Worm (Caenorhabditis elegans) whole organism, early embryonic: Measurements from ENCODE around the gene VF13D12L.3.

ENCODE experiments used
- B0310.2 ChIP-seq: sonication (generic microtip); optimal IDR thresholded peaks from 2 replicates; lab custom pipeline; 2016; ENCODE audit warnings: mild to moderate bottlenecking, missing genetic modification characterization, missing compliant biosample characterization
- aly-1 ChIP-seq: sonication (generic microtip); optimal IDR thresholded peaks from 2 replicates; lab custom pipeline; 2016; ENCODE audit warnings: missing genetic modification characterization, missing compliant biosample characterization
- ama-1 ChIP-seq: fragments of 150-350 bp; optimal IDR thresholded peaks from 2 replicates; lab custom pipeline; 2014
- ceh-13 ChIP-seq: fragments of 200-800 bp; sonication (Bioruptor generic); optimal IDR thresholded peaks from 2 replicates; lab custom pipeline; 2018; ENCODE audit warnings: mild to moderate bottlenecking, missing genetic modification characterization, missing compliant biosample characterization
- ceh-36 ChIP-seq: sonication (generic microtip); optimal IDR thresholded peaks from 2 replicates; lab custom pipeline; 2016; ENCODE audit warnings: missing genetic modification characterization, inconsistent platforms, missing compliant biosample characterization
- ets-7 ChIP-seq: sonication (generic microtip); optimal IDR thresholded peaks from 2 replicates; lab custom pipeline; 2016; ENCODE audit warnings: missing genotype, missing genetic modification characterization, missing compliant biosample characterization
- flt-1 ChIP-seq: fragments of 200-800 bp; sonication (Bioruptor generic); IDR thresholded peaks from 2 replicates; pipeline ENCODE4 v1.3.6; 2022; ENCODE audit warnings: missing genetic modification characterization, missing compliant biosample characterization
- hmg-4 ChIP-seq: fragments of 200-800 bp; sonication (Bioruptor generic); optimal IDR thresholded peaks from 2 replicates; lab custom pipeline; 2018; ENCODE audit warnings: mild to moderate bottlenecking, missing genetic modification characterization, missing compliant biosample characterization
- hnd-1 ChIP-seq: sonication (generic microtip); optimal IDR thresholded peaks from 2 replicates; lab custom pipeline; 2016; ENCODE audit warnings: missing genetic modification characterization, missing compliant biosample characterization
- pes-1 ChIP-seq: fragments of 200-800 bp; sonication (Bioruptor generic); IDR thresholded peaks from 2 replicates; pipeline ENCODE4 v1.3.6; 2022; ENCODE audit warnings: missing genetic modification reagents, missing genetic modification characterization, missing compliant biosample characterization
- scrt-1 ChIP-seq: fragments of 200-800 bp; sonication (Bioruptor generic); IDR thresholded peaks from 2 replicates; pipeline ENCODE4 v1.3.6; 2022; ENCODE audit warnings: missing genetic modification characterization, missing compliant biosample characterization
- sea-1 ChIP-seq: fragments of 200-800 bp; sonication (Bioruptor generic); conservative IDR thresholded peaks from 2 replicates; pipeline ENCODE4 v1.3.6; 2022; ENCODE audit warnings: missing genetic modification characterization, missing compliant biosample characterization
- tra-4 ChIP-seq: sonication (generic microtip); optimal IDR thresholded peaks from 2 replicates; lab custom pipeline; 2017; ENCODE audit warnings: missing genetic modification characterization, missing compliant biosample characterization

DNA sequence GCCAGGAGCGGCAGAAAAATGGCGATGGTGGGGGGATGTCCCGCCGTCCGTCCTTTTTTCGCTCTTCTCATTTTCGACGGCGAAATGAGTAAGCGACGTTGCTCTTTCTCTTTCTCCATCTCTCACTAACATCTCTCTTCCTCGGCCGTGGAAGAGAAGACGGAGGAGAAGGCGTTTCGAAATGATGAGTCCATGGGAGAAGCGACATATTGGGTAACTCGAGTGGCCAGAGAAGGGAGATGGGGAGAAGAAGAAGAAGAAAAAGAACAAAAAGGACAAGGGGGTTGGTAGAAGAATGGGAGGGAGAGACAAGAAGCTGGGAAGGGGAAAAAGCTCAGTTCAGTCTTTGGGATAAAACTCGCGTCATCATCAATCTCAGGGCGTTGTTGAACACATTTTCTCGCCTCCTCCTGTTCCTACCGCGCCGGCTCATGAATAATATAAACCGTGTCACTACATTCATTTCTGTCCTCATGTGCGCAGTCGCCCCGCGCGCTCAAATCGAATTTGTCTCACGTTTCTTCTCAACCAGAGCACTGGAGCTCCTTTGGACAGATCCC is 45.9 kb downstream of the VF13D12L.3 start:
- TF ChIP-seq hmg-4 (GFP tag; lab: Kevin White, UChicago), result no peak
- TF ChIP-seq B0310.2 (tag; lab: Kevin White, UChicago), result no peak
- TF ChIP-seq ama-1 (lab: Kevin White, UChicago), result no peak
- TF ChIP-seq tra-4 (tag; lab: Kevin White, UChicago), result no peak
- no peak for TF ChIP-seq hnd-1
- TF ChIP-seq pes-1 (GFP tag; lab: Robert Waterston, UW), result no peak
- TF ChIP-seq ceh-36 (tag; lab: Kevin White, UChicago), result no peak
- no peak for TF ChIP-seq flt-1
- TF ChIP-seq aly-1, result peak; percentile 33
- TF ChIP-seq ceh-13, result no peak
- TF ChIP-seq sea-1 (GFP tag; lab: Robert Waterston, UW), result no peak
- TF ChIP-seq ets-7, result no peak
- TF ChIP-seq scrt-1 (GFP tag; lab: Robert Waterston, UW), result no peak
